Worm (Caenorhabditis elegans): Measurements from ENCODE around the gene K09F6.11.
"Not testable (repeated sequence)": the region's sequence is repeated elsewhere in the genome, so short reads cannot be mapped to it uniquely, and the experiment has no call there.

Gene K09F6.11

ce11 chrII:2279839-2280238 is at the start of gene K09F6.11:
Gene K09F6.11, plus strand, starts transcription at chrII:2280139.
- TF ChIP-seq W03F9.2 (tag; optimal IDR thresholded peaks at IDR 0.05) (no peak), dao-5 (tag; optimal IDR thresholded peaks at IDR 0.05) (no peak), him-1 (tag; optimal IDR thresholded peaks at IDR 0.05) (no peak)

ce11 chrII:2230368-2230767 is 49.6 kb upstream of the K09F6.11 start:
- TF ChIP-seq him-1 (tag; optimal IDR thresholded peaks at IDR 0.05) (no peak), dao-5 (tag; optimal IDR thresholded peaks at IDR 0.05) (no peak), W03F9.2 (tag; optimal IDR thresholded peaks at IDR 0.05) (no peak)

ce11 chrII:2232429-2232828 is 47.5 kb upstream of the K09F6.11 start, which contains the start of gene F54A3.6:
Gene F54A3.6, minus strand, starts transcription at chrII:2232470.
- not testable (repeated sequence) for TF ChIP-seq W03F9.2, dao-5, him-1 (tag; optimal IDR thresholded peaks at IDR 0.05)

DNA sequence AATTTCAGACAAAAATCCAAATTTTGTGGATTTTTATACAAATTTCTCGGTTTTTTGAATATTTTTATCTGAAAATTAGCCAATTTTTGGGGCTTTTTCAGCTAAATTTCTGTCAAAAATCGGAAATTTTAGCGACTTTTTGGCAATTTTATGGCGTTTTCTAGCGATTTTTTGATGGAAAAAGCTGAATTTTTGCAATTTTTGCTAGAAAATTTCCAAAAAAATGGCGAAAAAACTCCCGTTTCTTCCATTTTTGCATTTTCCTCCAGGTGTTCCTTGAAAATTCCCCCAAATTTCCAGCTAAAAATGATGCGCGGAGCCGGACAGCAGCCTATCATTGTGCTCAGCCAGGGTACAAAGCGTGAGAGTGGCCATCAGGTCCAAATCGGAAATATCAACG is 46.7 kb upstream of the K09F6.11 start, which contains the start of gene cct-3:
cct-3 (plus strand) TSS at position 301 of the 400 bp plus-strand sequence.
- no peak for TF ChIP-seq W03F9.2 (tag; optimal IDR thresholded peaks at IDR 0.05)
- no peak for TF ChIP-seq dao-5 (tag; optimal IDR thresholded peaks at IDR 0.05)
- no peak for TF ChIP-seq him-1 (tag; optimal IDR thresholded peaks at IDR 0.05)

ce11 chrII:2236352-2236751 is 43.6 kb upstream of the K09F6.11 start:
- TF ChIP-seq W03F9.2 (tag; optimal IDR thresholded peaks at IDR 0.05) (no peak), dao-5 (tag; optimal IDR thresholded peaks at IDR 0.05) (no peak), him-1 (tag; optimal IDR thresholded peaks at IDR 0.05) (no peak)

- TF ChIP-seq him-1 (tag; optimal IDR thresholded peaks at IDR 0.05) = no peak
- TF ChIP-seq dao-5 (tag; optimal IDR thresholded peaks at IDR 0.05) = no peak
- no peak for TF ChIP-seq W03F9.2 (tag; optimal IDR thresholded peaks at IDR 0.05)
These were observed 36.6 kb upstream of the K09F6.11 start, which contains the start of gene F54A3.2 for ce11 chrII:2243342-2243741. Gene F54A3.2, plus strand, starts transcription at chrII:2243642.

ce11 chrII:2251617-2252016 is 28.3 kb upstream of the K09F6.11 start:
- no peak for TF ChIP-seq him-1 (tag; optimal IDR thresholded peaks at IDR 0.05)
- TF ChIP-seq W03F9.2 (tag; optimal IDR thresholded peaks at IDR 0.05) = no peak
- TF ChIP-seq dao-5 (tag; optimal IDR thresholded peaks at IDR 0.05) = no peak

- TF ChIP-seq W03F9.2 (tag; optimal IDR thresholded peaks at IDR 0.05) = no peak
- no peak for TF ChIP-seq him-1 (tag; optimal IDR thresholded peaks at IDR 0.05)
- TF ChIP-seq dao-5 (tag; optimal IDR thresholded peaks at IDR 0.05) = no peak
These were observed 26.3 kb upstream of the K09F6.11 start for ce11 chrII:2253676-2254075.

DNA sequence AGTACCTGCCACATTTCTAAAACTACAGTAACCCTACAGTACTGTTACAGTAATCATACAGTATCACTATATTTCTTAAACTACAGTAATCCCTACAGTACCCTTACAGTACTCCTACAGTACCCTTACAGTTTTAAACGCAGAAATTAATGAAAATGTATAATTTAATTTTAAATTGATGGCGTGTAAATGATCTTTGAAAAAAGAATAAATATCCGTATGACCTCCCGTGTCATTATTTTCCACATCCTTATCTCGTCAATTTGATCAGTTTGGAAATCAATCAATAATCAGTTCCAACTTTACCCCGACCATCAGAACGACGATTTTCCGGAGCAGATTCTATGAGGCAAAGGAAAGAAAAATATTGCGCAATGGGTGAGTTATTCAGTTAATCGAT is 25.1 kb upstream of the K09F6.11 start, which contains the start of gene K09F6.3:
K09F6.3 (plus strand) TSS at position 301 of the 400 bp plus-strand sequence.
- TF ChIP-seq W03F9.2, dao-5, him-1 (tag; optimal IDR thresholded peaks at IDR 0.05): not testable (repeated sequence)

DNA sequence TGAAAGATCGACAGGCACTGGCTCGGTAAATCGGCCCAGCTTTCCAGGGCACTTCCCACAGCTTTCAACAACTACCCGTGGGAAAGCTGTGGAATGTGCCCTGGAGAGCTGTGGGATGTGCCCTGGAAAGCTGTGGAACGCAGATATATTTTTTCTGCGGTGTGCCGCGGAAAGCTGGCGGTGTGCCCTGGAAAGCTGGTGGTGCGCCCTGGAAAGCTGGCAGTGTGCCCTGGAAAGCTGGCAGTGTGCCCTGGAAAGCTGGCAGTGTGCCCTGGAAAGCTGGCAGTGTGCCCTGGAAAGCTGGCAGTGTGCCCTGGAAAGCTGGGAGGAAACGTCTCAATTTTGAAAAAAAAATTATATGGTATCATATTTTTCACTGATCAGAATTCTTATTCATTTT is 6.2 kb upstream of the K09F6.11 start:
- no peak for TF ChIP-seq him-1 (tag; optimal IDR thresholded peaks at IDR 0.05)
- no peak for TF ChIP-seq dao-5 (tag; optimal IDR thresholded peaks at IDR 0.05)
- TF ChIP-seq W03F9.2 (tag; optimal IDR thresholded peaks at IDR 0.05) = no peak

DNA sequence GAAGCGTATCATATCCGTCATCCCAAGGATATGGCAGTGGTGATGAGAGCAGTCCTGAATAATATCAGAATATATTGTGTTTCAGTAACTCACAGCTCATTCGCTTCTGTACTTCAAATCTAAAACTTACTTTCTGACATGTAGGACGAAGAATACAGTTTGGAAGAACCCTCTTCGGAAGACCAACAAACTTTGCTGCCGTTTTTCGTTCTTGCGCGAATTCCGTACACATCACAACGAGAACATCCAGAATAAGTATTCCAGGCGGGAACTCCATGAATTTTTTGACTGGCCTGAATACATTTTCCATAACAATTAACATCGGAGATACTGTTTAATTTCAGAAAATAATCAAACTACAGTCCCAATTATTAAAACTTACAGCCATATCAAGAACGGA is 2.5 kb upstream of the K09F6.11 start, which contains the start of gene K09F6.15:
K09F6.15 (minus strand) TSS at position 101 of the 400 bp plus-strand sequence.
- no peak for TF ChIP-seq W03F9.2 (tag; optimal IDR thresholded peaks at IDR 0.05)
- no peak for TF ChIP-seq dao-5 (tag; optimal IDR thresholded peaks at IDR 0.05)
- no peak for TF ChIP-seq him-1 (tag; optimal IDR thresholded peaks at IDR 0.05)

ce11 chrII:2279263-2279662 is 676 bp upstream of the K09F6.11 start, which contains the start of gene K09F6.6:
Gene K09F6.6, minus strand, starts transcription at chrII:2279305.
- no peak for TF ChIP-seq W03F9.2 (tag; optimal IDR thresholded peaks at IDR 0.05)
- TF ChIP-seq dao-5 (tag; optimal IDR thresholded peaks at IDR 0.05) = no peak
- no peak for TF ChIP-seq him-1 (tag; optimal IDR thresholded peaks at IDR 0.05)

DNA sequence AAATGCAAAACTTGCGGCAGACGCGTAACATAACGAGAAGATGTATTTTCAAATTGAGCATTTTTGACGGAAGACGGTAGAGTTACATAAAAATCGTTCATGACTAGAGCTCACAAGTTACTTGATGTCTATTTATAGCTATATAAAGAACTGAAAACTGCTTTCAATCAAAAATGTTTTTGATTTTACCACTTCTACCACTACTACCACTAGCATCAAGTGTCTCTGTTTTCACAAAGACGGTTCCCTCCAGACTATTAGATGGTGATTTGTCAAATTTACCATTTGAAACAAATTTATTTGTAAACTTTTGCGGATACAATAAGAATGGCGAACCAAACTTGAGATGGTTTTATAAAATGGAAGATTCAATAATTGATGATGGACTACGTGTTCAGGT is 2.7 kb downstream of the K09F6.11 start, which contains the start of gene K09F6.9:
K09F6.9 (minus strand) TSS at position 101 of the 400 bp plus-strand sequence.
- TF ChIP-seq dao-5, W03F9.2, him-1 (tag; optimal IDR thresholded peaks at IDR 0.05): not testable (repeated sequence)

- no peak for TF ChIP-seq W03F9.2 (tag; optimal IDR thresholded peaks at IDR 0.05)
These were observed 4.8 kb downstream of the K09F6.11 start for ce11 chrII:2284703-2285102.

DNA sequence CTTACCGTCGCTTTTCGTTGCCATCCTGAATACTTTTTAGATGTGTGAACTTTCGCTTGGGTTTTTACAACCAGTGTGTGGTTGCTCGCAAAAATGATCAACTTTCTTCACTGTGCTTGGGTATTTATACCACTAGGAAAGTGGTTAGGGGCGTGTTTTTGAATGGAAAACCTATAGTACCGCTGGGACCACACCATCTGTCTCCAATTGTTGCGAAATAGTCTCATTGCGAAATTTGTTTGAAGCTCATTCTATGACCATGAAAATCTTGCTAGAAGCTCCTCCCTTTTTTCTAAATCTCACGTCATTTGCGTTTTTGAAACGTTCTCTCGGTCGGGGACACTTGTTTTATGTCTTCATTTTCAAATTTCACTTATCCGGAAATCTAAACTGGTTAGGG is 8.9 kb downstream of the K09F6.11 start, which contains the start of the genes K09F6.10 and K09F6.13:
K09F6.10 (minus strand) TSS at position 86 of the 400 bp plus-strand sequence.
K09F6.13 (plus strand) TSS at position 317 of the 400 bp plus-strand sequence.
- TF ChIP-seq him-1 (tag; optimal IDR thresholded peaks at IDR 0.05) = no peak
- no peak for TF ChIP-seq W03F9.2 (tag; optimal IDR thresholded peaks at IDR 0.05)
- no peak for TF ChIP-seq dao-5 (tag; optimal IDR thresholded peaks at IDR 0.05)
